Worm (Caenorhabditis elegans) whole organism, late embryonic: Measurements from ENCODE around the gene B0035.21.

Experiments used
- F13H6.1 ChIP-seq: sonication (generic microtip); optimal IDR thresholded peaks from 2 replicates; lab custom pipeline; 2016; ENCODE audit warnings: missing genetic modification characterization, missing compliant biosample characterization
- K02D7.2 ChIP-seq: sonication (generic microtip); optimal IDR thresholded peaks from 2 replicates; lab custom pipeline; 2017; ENCODE audit warnings: mild to moderate bottlenecking, missing genetic modification characterization, missing compliant biosample characterization
- Y22D7AL.16 ChIP-seq: sonication (generic microtip); optimal IDR thresholded peaks from 2 replicates; lab custom pipeline; 2016; ENCODE audit warnings: missing genetic modification characterization, missing compliant biosample characterization
- ahr-1 ChIP-seq: sonication (generic microtip); optimal IDR thresholded peaks from 2 replicates; lab custom pipeline; 2016; ENCODE audit warnings: missing genetic modification characterization, missing compliant biosample characterization
- ama-1 ChIP-seq: fragments of 150-350 bp; optimal IDR thresholded peaks from 2 replicates; lab custom pipeline; 2014
- ceh-14 ChIP-seq: sonication (generic microtip); optimal IDR thresholded peaks from 2 replicates; lab custom pipeline; 2016; ENCODE audit warnings: missing genotype, missing genetic modification characterization, missing compliant biosample characterization
- ceh-18 ChIP-seq: sonication (generic microtip); optimal IDR thresholded peaks from 2 replicates; lab custom pipeline; 2016; ENCODE audit warnings: missing genetic modification characterization, missing compliant biosample characterization
- ceh-19 ChIP-seq: fragments of 200-800 bp; sonication (Bioruptor generic); optimal IDR thresholded peaks from 2 replicates; lab custom pipeline; 2018; ENCODE audit warnings: mild to moderate bottlenecking, missing genetic modification characterization, missing compliant biosample characterization
- ceh-2 ChIP-seq: sonication (generic microtip); optimal IDR thresholded peaks from 2 replicates; lab custom pipeline; 2016; ENCODE audit warnings: missing genotype, missing genetic modification characterization, missing compliant biosample characterization
- ceh-22 ChIP-seq: sonication (generic microtip); optimal IDR thresholded peaks from 2 replicates; lab custom pipeline; 2017; ENCODE audit warnings: missing biosample characterization, missing genetic modification characterization
- ceh-24 ChIP-seq: sonication (generic microtip); optimal IDR thresholded peaks from 2 replicates; lab custom pipeline; 2016; ENCODE audit warnings: mild to moderate bottlenecking, missing genetic modification characterization, missing compliant biosample characterization
- ceh-30 ChIP-seq: fragments of 150-350 bp; optimal IDR thresholded peaks from 2 replicates; lab custom pipeline; 2014; ENCODE audit warnings: missing biosample characterization, missing genetic modification characterization
- ceh-31 ChIP-seq: sonication (generic microtip); optimal IDR thresholded peaks from 2 replicates; lab custom pipeline; 2016; ENCODE audit warnings: missing genetic modification characterization, missing compliant biosample characterization
- ceh-34 ChIP-seq: sonication (generic microtip); optimal IDR thresholded peaks from 2 replicates; lab custom pipeline; 2016; ENCODE audit warnings: mild to moderate bottlenecking, missing genetic modification characterization, missing compliant biosample characterization
- elt-4 ChIP-seq: sonication (generic microtip); optimal IDR thresholded peaks from 2 replicates; lab custom pipeline; 2016; ENCODE audit warnings: missing genetic modification characterization, missing compliant biosample characterization
- ets-4 ChIP-seq: sonication (generic microtip); optimal IDR thresholded peaks from 2 replicates; lab custom pipeline; 2016; ENCODE audit warnings: missing genetic modification characterization, missing compliant biosample characterization
- fkh-10 ChIP-seq: fragments of 150-350 bp; optimal IDR thresholded peaks from 2 replicates; lab custom pipeline; 2014; ENCODE audit warnings: missing biosample characterization, missing genetic modification reagents, missing genetic modification characterization
- hlh-13 ChIP-seq: fragments of 200-800 bp; sonication (Bioruptor generic); optimal IDR thresholded peaks from 2 replicates; lab custom pipeline; 2018; ENCODE audit warnings: mild to moderate bottlenecking, missing genetic modification characterization, missing compliant biosample characterization
- hlh-6 ChIP-seq: sonication (generic microtip); optimal IDR thresholded peaks from 2 replicates; lab custom pipeline; 2016; ENCODE audit warnings: missing genotype, missing genetic modification characterization, missing compliant biosample characterization
- lin-11 ChIP-seq: fragments of 200-800 bp; sonication (Bioruptor generic); optimal IDR thresholded peaks from 2 replicates; lab custom pipeline; 2018; ENCODE audit warnings: mild to moderate bottlenecking, missing genetic modification characterization, missing compliant biosample characterization
- madf-2 ChIP-seq: sonication (generic microtip); optimal IDR thresholded peaks from 2 replicates; lab custom pipeline; 2017; ENCODE audit warnings: missing genetic modification characterization, missing compliant biosample characterization
- nhr-232 ChIP-seq: sonication (generic microtip); optimal IDR thresholded peaks from 2 replicates; lab custom pipeline; 2016; ENCODE audit warnings: missing genetic modification characterization, missing compliant biosample characterization
- pag-3 ChIP-seq: sonication (generic microtip); optimal IDR thresholded peaks from 2 replicates; lab custom pipeline; 2016; ENCODE audit warnings: missing compliant biosample characterization, missing genetic modification characterization, borderline replicate concordance
- pha-4 ChIP-seq: fragments of 150-350 bp; optimal IDR thresholded peaks from 2 replicates; lab custom pipeline; 2018; ENCODE audit warnings: missing biosample characterization, missing genetic modification reagents, missing genetic modification characterization
- pqm-1 ChIP-seq: sonication (generic microtip); optimal IDR thresholded peaks from 2 replicates; lab custom pipeline; 2016; ENCODE audit warnings: missing genetic modification characterization, missing compliant biosample characterization
- sdc-2 ChIP-seq: sonication (generic microtip); optimal IDR thresholded peaks from 2 replicates; lab custom pipeline; 2016; ENCODE audit warnings: missing genotype, missing genetic modification characterization, missing compliant biosample characterization
- sox-2 ChIP-seq: fragments of 200-800 bp; sonication (Bioruptor generic); IDR thresholded peaks from 2 replicates; pipeline ENCODE4 v1.3.6; 2022; ENCODE audit warnings: missing genetic modification reagents, missing genetic modification characterization, missing compliant biosample characterization
- sox-4 ChIP-seq: sonication (generic microtip); optimal IDR thresholded peaks from 2 replicates; lab custom pipeline; 2017; ENCODE audit warnings: mild to moderate bottlenecking, missing genetic modification characterization, inconsistent platforms, missing compliant biosample characterization
- tbx-2 ChIP-seq: sonication (generic microtip); optimal IDR thresholded peaks from 2 replicates; lab custom pipeline; 2016; ENCODE audit warnings: missing genetic modification characterization, missing compliant biosample characterization
- ttx-3 ChIP-seq: sonication (generic microtip); optimal IDR thresholded peaks from 2 replicates; lab custom pipeline; 2016; ENCODE audit warnings: missing genetic modification reagents, missing genetic modification characterization, missing compliant biosample characterization
- unc-42 ChIP-seq: sonication (generic microtip); optimal IDR thresholded peaks from 2 replicates; lab custom pipeline; 2016; ENCODE audit warnings: missing genotype, missing genetic modification characterization, missing compliant biosample characterization
- unc-55 ChIP-seq: sonication (generic microtip); optimal IDR thresholded peaks from 2 replicates; lab custom pipeline; 2017; ENCODE audit warnings: missing biosample characterization, missing genetic modification reagents, missing genetic modification characterization
- unc-86 ChIP-seq: sonication (generic microtip); optimal IDR thresholded peaks from 2 replicates; lab custom pipeline; 2016; ENCODE audit warnings: missing genetic modification characterization, missing compliant biosample characterization

Gene B0035.21

ce11 chrIV:11344288-11344687 lies 17.2 kb downstream of the B0035.21 start:
- TF ChIP-seq ets-4 (tag; lab: Kevin White, UChicago), result no peak
- TF ChIP-seq ceh-19 (GFP tag; lab: Kevin White, UChicago), result no peak
- no peak for TF ChIP-seq ceh-2
- TF ChIP-seq pha-4 (tag; lab: Kevin White, UChicago), result no peak
- TF ChIP-seq ceh-30 (tag; lab: Kevin White, UChicago), result no peak
- TF ChIP-seq elt-4 (tag; lab: Kevin White, UChicago), result no peak
- no peak for TF ChIP-seq ahr-1
- TF ChIP-seq ceh-24 (tag; lab: Kevin White, UChicago), result no peak
- TF ChIP-seq ceh-14 (tag; lab: Kevin White, UChicago), result no peak
- TF ChIP-seq fkh-10 (GFP tag; lab: Kevin White, UChicago), result no peak
- no peak for TF ChIP-seq madf-2 (tag; lab: Kevin White, UChicago)
- TF ChIP-seq unc-86 (tag; lab: Kevin White, UChicago), result no peak
- TF ChIP-seq ama-1 (lab: Kevin White, UChicago), result no peak
- TF ChIP-seq K02D7.2 (tag; lab: Kevin White, UChicago), result no peak
- TF ChIP-seq pag-3 (tag; lab: Kevin White, UChicago), result no peak
- no peak for TF ChIP-seq Y22D7AL.16 (tag; lab: Kevin White, UChicago)
- TF ChIP-seq lin-11 (tag; lab: Kevin White, UChicago), result no peak
- TF ChIP-seq sdc-2 (tag; lab: Kevin White, UChicago), result no peak
- TF ChIP-seq, all 69 proteins: peak for 0

ce11 chrIV:11347275-11347674 lies 20.2 kb downstream of the B0035.21 start:
- no peak for TF ChIP-seq unc-55 (GFP tag; lab: Kevin White, UChicago)
- TF ChIP-seq ceh-30 (tag; lab: Kevin White, UChicago), result no peak
- TF ChIP-seq nhr-232 (tag; lab: Kevin White, UChicago), result no peak
- no peak for TF ChIP-seq ceh-22
- TF ChIP-seq pha-4 (tag; lab: Kevin White, UChicago), result no peak

ce11 chrIV:11348822-11349221 lies 21.8 kb downstream of the B0035.21 start:
- no peak for TF ChIP-seq hlh-6
- TF ChIP-seq sox-2 (GFP tag; lab: Robert Waterston, UW), result no peak
- no peak for TF ChIP-seq F13H6.1 (tag; lab: Kevin White, UChicago)
- no peak for TF ChIP-seq ceh-18 (tag; lab: Kevin White, UChicago)

ce11 chrIV:11349747-11350146 lies 22.7 kb downstream of the B0035.21 start:
- TF ChIP-seq unc-42 (peak; percentile 14), hlh-13 (GFP tag; lab: Kevin White, UChicago) (no peak), ceh-14 (tag; lab: Kevin White, UChicago) (peak; percentile 22)

- TF ChIP-seq ceh-31 (no peak), ttx-3 (tag; lab: Kevin White, UChicago) (no peak), tbx-2 (tag; lab: Kevin White, UChicago) (no peak), sox-4 (tag; lab: Kevin White, UChicago) (no peak), ceh-34 (tag; lab: Kevin White, UChicago) (no peak), ceh-18 (tag; lab: Kevin White, UChicago) (peak; percentile 52)
These were observed 23.7 kb downstream of the B0035.21 start for ce11 chrIV:11350809-11351208.

ce11 chrIV:11351563-11351962 lies 24.5 kb downstream of the B0035.21 start:
- no peak for TF ChIP-seq ceh-14 (tag; lab: Kevin White, UChicago)
- TF ChIP-seq, all 69 proteins: peak for 0

- TF ChIP-seq pqm-1 (tag; lab: Kevin White, UChicago) (no peak), ceh-2 (no peak), lin-11 (tag; lab: Kevin White, UChicago) (no peak), ceh-18 (tag; lab: Kevin White, UChicago) (no peak)
These were observed 25.7 kb downstream of the B0035.21 start for ce11 chrIV:11352768-11353167.
